Fruit fly (Drosophila melanogaster) S2 (cell line): ENCODE measurements around the gene CG7530.

Experiments
- CG8478 ChIP-seq: fragments of >200 bp; optimal IDR thresholded peaks from 2 replicates; lab custom pipeline; 2018
- CTCF ChIP-seq, 2 experiments: fragments of >200 bp; optimal IDR thresholded peaks; 2 replicates each; lab custom pipeline; 2018

DNA sequence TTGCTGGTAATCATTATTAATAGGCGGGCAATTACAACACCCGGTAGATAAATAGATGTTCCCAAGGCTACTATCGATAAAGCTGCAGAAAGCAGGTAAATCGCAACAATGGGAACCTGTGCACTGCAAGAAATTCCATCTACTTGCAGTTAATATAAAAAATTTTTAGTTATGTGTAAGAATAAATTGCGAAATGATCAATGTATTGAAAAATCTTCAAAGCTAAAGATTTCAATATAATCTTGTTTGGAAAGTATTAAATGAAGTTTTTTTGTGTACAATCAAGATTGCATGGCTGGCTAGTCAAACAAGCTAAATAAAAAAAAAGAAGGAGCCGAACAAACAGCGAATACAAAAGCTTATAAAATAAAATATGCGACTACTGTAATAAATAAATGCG, 44.1 kb upstream of the CG7530 start:
- TF ChIP-seq CTCF (optimal IDR thresholded peaks at IDR 0.05; lab: Kevin White, UChicago) = no peak
- TF ChIP-seq CG8478 (lab: Kevin White, UChicago) = no peak
